Fruit fly (Drosophila melanogaster) whole organism, embryonic: Measurements from ENCODE around the gene Rdh.

Experiments used
- BEAF-32 ChIP-seq: fragments of 200-800 bp; sonication (Bioruptor generic); optimal IDR thresholded peaks from 3 replicates; lab custom pipeline; 2017; ENCODE audit warnings: missing biosample characterization, missing genetic modification characterization, mild to moderate bottlenecking, moderate library complexity, missing genetic modification reagents
- CG12071 ChIP-seq: fragments of 200-800 bp; sonication (Bioruptor generic); optimal IDR thresholded peaks from 3 replicates; lab custom pipeline; 2018; ENCODE audit warnings: missing biosample characterization, mild to moderate bottlenecking, missing genetic modification characterization
- CG18619 ChIP-seq: fragments of 200-800 bp; sonication (Bioruptor generic); optimal IDR thresholded peaks from 3 replicates; lab custom pipeline; 2017; ENCODE audit warnings: missing biosample characterization, mild to moderate bottlenecking, missing genetic modification characterization
- CG31441 ChIP-seq: fragments of 200-800 bp; sonication (Bioruptor generic); IDR thresholded peaks from 2 replicates; pipeline ENCODE4 v1.3.6; 2022; ENCODE audit warnings: missing biosample characterization, missing genetic modification characterization
- CG32772 ChIP-seq: fragments of 200-800 bp; sonication (Bioruptor generic); IDR thresholded peaks from 2 replicates; pipeline ENCODE4 v1.3.6; 2022; ENCODE audit warnings: missing biosample characterization, missing genetic modification characterization
- CG33213 ChIP-seq: fragments of 200-800 bp; sonication (Bioruptor generic); optimal IDR thresholded peaks from 3 replicates; lab custom pipeline; 2016; ENCODE audit warnings: missing biosample characterization, missing genetic modification characterization
- CG5180 ChIP-seq: fragments of 200-800 bp; sonication (Bioruptor generic); optimal IDR thresholded peaks from 3 replicates; lab custom pipeline; 2017; ENCODE audit warnings: missing biosample characterization, missing genetic modification characterization, mild to moderate bottlenecking, moderate library complexity, missing genetic modification reagents
- Hr39 ChIP-seq: fragments of >200 bp; optimal IDR thresholded peaks from 2 replicates; lab custom pipeline; 2017
- cwo ChIP-seq: fragments of 200-800 bp; sonication (Bioruptor generic); optimal IDR thresholded peaks from 3 replicates; lab custom pipeline; 2017; ENCODE audit warnings: missing biosample characterization, missing genetic modification characterization, mild to moderate bottlenecking, moderate library complexity, missing genetic modification reagents
- toy ChIP-seq: fragments of 200-800 bp; sonication (Bioruptor generic); IDR thresholded peaks from 2 replicates; pipeline ENCODE4 v1.3.6; 2022; ENCODE audit warnings: missing biosample characterization, missing genetic modification characterization

DNA sequence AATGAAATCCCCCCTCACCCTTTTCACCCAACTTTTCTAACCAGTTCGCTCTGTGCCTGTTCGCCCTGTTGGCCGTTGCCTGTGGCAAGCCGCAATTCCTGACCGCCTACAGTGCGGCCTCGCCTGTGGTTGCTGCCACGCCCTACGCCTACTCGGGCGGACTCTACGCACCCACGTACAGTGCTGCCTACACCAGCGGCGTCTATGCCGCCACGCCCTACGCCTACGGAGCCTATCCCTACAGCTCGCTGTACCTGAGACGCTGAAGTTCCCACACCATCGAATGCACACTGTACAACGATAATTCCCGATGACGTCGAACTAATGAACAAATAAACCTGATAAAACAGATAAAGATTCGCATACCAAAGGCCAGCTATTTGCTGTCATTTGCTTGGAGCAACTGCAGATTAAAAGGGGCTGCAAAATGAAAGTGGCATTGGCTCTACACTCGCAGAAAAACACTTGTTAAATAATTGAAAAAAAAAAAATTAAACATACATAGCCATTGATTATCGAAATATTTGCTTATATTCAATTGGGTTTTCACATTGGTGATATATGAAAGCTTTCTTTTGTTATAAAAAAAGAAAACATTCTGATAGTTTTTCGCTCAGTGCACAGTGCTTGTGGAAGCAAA is 34.1 kb upstream of the Rdh start:
- TF ChIP-seq CG5180 (no peak), Hr39 (lab: Kevin White, UChicago) (no peak), toy (no peak), CG12071 (GFP tag; lab: Kevin White, UChicago) (no peak), CG31441 (GFP tag; lab: Robert Waterston, UW) (no peak), BEAF-32 (no peak), CG33213 (GFP tag; lab: Kevin White, UChicago) (no peak), CG18619 (GFP tag; lab: Kevin White, UChicago) (no peak), cwo (no peak), CG32772 (GFP tag; lab: Robert Waterston, UW) (no peak)
